Worm (Caenorhabditis elegans) whole organism, mixed stage, embryonic: Measurements from ENCODE around the gene B0416.3.

ENCODE experiments used
- bed-3 ChIP-seq: fragments of 200-800 bp; sonication (Bioruptor generic); optimal IDR thresholded peaks from 3 replicates; lab custom pipeline; 2018; ENCODE audit warnings: mild to moderate bottlenecking, missing genetic modification characterization, moderate library complexity, missing compliant biosample characterization
- blmp-1 ChIP-seq: fragments of 150-350 bp; optimal IDR thresholded peaks from 2 replicates; lab custom pipeline; 2014; ENCODE audit warnings: missing biosample characterization, missing genetic modification characterization
- ceh-43 ChIP-seq: fragments of 200-800 bp; sonication (Bioruptor generic); optimal IDR thresholded peaks from 2 replicates; lab custom pipeline; 2018; ENCODE audit warnings: mild to moderate bottlenecking, missing genetic modification characterization, moderate library complexity, missing compliant biosample characterization
- ceh-83 ChIP-seq: fragments of 200-800 bp; sonication (Bioruptor generic); optimal IDR thresholded peaks from 2 replicates; lab custom pipeline; 2018; ENCODE audit warnings: mild to moderate bottlenecking, missing genetic modification characterization, missing compliant biosample characterization
- ces-1 ChIP-seq: fragments of 150-350 bp; optimal IDR thresholded peaks from 2 replicates; lab custom pipeline; 2014; ENCODE audit warnings: missing biosample characterization, missing genetic modification reagents, missing genetic modification characterization
- cnd-1 ChIP-seq: fragments of 200-800 bp; sonication (Bioruptor generic); optimal IDR thresholded peaks from 2 replicates; lab custom pipeline; 2018; ENCODE audit warnings: mild to moderate bottlenecking, missing genetic modification characterization, missing compliant biosample characterization
- drap-1 ChIP-seq: fragments of 200-800 bp; sonication (Bioruptor generic); optimal IDR thresholded peaks from 3 replicates; lab custom pipeline; 2018; ENCODE audit warnings: mild to moderate bottlenecking, missing genetic modification characterization, missing compliant biosample characterization
- elt-1 ChIP-seq: sonication (generic microtip); optimal IDR thresholded peaks from 2 replicates; lab custom pipeline; 2017; ENCODE audit warnings: missing genetic modification characterization, mild to moderate bottlenecking, missing compliant biosample characterization, antibody characterized with exemption, moderate library complexity, borderline replicate concordance; ENCODE audit not compliant: insufficient read depth
- flh-1 ChIP-seq: fragments of 200-800 bp; sonication (Bioruptor generic); optimal IDR thresholded peaks from 2 replicates; lab custom pipeline; 2018; ENCODE audit warnings: mild to moderate bottlenecking, missing genetic modification characterization, moderate library complexity, missing compliant biosample characterization
- ham-2 ChIP-seq: fragments of 200-800 bp; sonication (Bioruptor generic); optimal IDR thresholded peaks from 2 replicates; lab custom pipeline; 2018; ENCODE audit warnings: mild to moderate bottlenecking, missing genetic modification characterization, missing compliant biosample characterization
- hlh-1 ChIP-seq: fragments of 150-350 bp; optimal IDR thresholded peaks from 2 replicates; lab custom pipeline; 2014; ENCODE audit warnings: missing biosample characterization, missing genetic modification reagents, missing genetic modification characterization
- lin-13 ChIP-seq: fragments of 150-350 bp; optimal IDR thresholded peaks from 2 replicates; lab custom pipeline; 2014; ENCODE audit warnings: missing biosample characterization, missing genetic modification characterization
- lin-32 ChIP-seq: fragments of 200-800 bp; sonication (Bioruptor generic); optimal IDR thresholded peaks from 2 replicates; lab custom pipeline; 2018; ENCODE audit warnings: mild to moderate bottlenecking, missing genetic modification characterization, missing compliant biosample characterization
- lsy-2 ChIP-seq: fragments of 150-350 bp; optimal IDR thresholded peaks from 2 replicates; lab custom pipeline; 2014; ENCODE audit warnings: missing biosample characterization, missing genetic modification characterization
- mab-5 ChIP-seq: fragments of 150-350 bp; optimal IDR thresholded peaks from 2 replicates; lab custom pipeline; 2014; ENCODE audit warnings: missing biosample characterization, missing genetic modification characterization
- mep-1 ChIP-seq: fragments of 150-350 bp; optimal IDR thresholded peaks from 2 replicates; lab custom pipeline; 2017; ENCODE audit warnings: missing biosample characterization, missing genetic modification reagents, missing genetic modification characterization, inconsistent platforms
- mls-2 ChIP-seq: sonication (generic microtip); optimal IDR thresholded peaks from 2 replicates; lab custom pipeline; 2016; ENCODE audit warnings: mild to moderate bottlenecking, missing genetic modification characterization, moderate library complexity, missing compliant biosample characterization
- nhr-12 ChIP-seq: fragments of 150-350 bp; optimal IDR thresholded peaks from 2 replicates; lab custom pipeline; 2014; ENCODE audit warnings: missing biosample characterization, missing genetic modification characterization
- nhr-2 ChIP-seq: fragments of 150-350 bp; optimal IDR thresholded peaks from 2 replicates; lab custom pipeline; 2014; ENCODE audit warnings: missing biosample characterization, missing genetic modification characterization
- nhr-237 ChIP-seq: fragments of 150-350 bp; optimal IDR thresholded peaks from 2 replicates; lab custom pipeline; 2014; ENCODE audit warnings: missing biosample characterization, missing genetic modification characterization
- nhr-28 ChIP-seq: fragments of 150-350 bp; optimal IDR thresholded peaks from 2 replicates; lab custom pipeline; 2014; ENCODE audit warnings: missing biosample characterization, missing genetic modification characterization
- nhr-76 ChIP-seq: sonication (generic microtip); optimal IDR thresholded peaks from 2 replicates; lab custom pipeline; 2017; ENCODE audit warnings: missing biosample characterization, missing genetic modification characterization
- pha-4 ChIP-seq: fragments of 150-350 bp; optimal IDR thresholded peaks from 2 replicates; lab custom pipeline; 2018; ENCODE audit warnings: missing biosample characterization, missing genetic modification reagents, missing genetic modification characterization
- sem-2 ChIP-seq: fragments of 200-800 bp; sonication (Bioruptor generic); optimal IDR thresholded peaks from 2 replicates; lab custom pipeline; 2018; ENCODE audit warnings: mild to moderate bottlenecking, missing genetic modification characterization, missing compliant biosample characterization
- snpc-4 ChIP-seq: fragments of 150-350 bp; optimal IDR thresholded peaks from 2 replicates; lab custom pipeline; 2014; ENCODE audit warnings: missing biosample characterization, missing genetic modification characterization
- sptf-1 ChIP-seq: sonication (generic microtip); optimal IDR thresholded peaks from 2 replicates; lab custom pipeline; 2017; ENCODE audit warnings: mild to moderate bottlenecking, missing genetic modification characterization, moderate library complexity, missing compliant biosample characterization
- tbx-8 ChIP-seq: fragments of 200-800 bp; sonication (Bioruptor generic); optimal IDR thresholded peaks from 2 replicates; lab custom pipeline; 2018; ENCODE audit warnings: mild to moderate bottlenecking, missing genetic modification characterization, moderate library complexity, missing compliant biosample characterization
- unc-120 ChIP-seq: sonication (generic microtip); optimal IDR thresholded peaks from 2 replicates; lab custom pipeline; 2017; ENCODE audit warnings: missing genetic modification characterization, missing compliant biosample characterization; ENCODE audit not compliant: poor library complexity, severe bottlenecking
- unc-39 ChIP-seq: fragments of 150-350 bp; optimal IDR thresholded peaks from 2 replicates; lab custom pipeline; 2014; ENCODE audit warnings: missing biosample characterization, missing genetic modification characterization
- unc-62 ChIP-seq: fragments of 150-350 bp; optimal IDR thresholded peaks from 2 replicates; lab custom pipeline; 2014; ENCODE audit warnings: missing biosample characterization, missing genetic modification reagents, missing genetic modification characterization
- ztf-11 ChIP-seq: fragments of 150-350 bp; optimal IDR thresholded peaks from 2 replicates; lab custom pipeline; 2014; ENCODE audit warnings: missing biosample characterization, missing genetic modification characterization

B0416.3 gene

DNA sequence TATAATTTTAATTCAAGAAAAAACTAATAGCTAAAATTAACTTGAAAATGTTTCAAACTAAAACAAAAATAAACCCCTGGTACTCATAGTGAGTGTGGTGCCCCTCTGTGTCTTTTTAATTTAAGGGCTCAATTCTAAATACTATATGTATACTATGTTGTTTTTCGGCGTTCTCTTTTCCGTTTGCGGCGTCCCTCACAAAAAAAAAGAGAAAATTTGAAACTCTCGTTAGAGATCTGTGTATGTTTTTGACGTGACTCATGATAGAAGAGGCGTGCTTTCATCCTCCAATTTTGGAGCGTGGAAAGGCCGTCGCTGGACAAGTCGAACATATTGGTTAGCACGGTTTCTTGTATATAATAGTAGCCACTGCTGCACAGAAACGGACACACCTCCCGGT, 40.0 kb upstream of the B0416.3 start, which contains the start of gene pes-8:
Gene pes-8 (plus strand): TSS at position 301 of the 400 bp plus-strand sequence.
- no peak for TF ChIP-seq flh-1 (GFP tag; lab: Kevin White, UChicago)
- TF ChIP-seq nhr-76, result no peak

DNA sequence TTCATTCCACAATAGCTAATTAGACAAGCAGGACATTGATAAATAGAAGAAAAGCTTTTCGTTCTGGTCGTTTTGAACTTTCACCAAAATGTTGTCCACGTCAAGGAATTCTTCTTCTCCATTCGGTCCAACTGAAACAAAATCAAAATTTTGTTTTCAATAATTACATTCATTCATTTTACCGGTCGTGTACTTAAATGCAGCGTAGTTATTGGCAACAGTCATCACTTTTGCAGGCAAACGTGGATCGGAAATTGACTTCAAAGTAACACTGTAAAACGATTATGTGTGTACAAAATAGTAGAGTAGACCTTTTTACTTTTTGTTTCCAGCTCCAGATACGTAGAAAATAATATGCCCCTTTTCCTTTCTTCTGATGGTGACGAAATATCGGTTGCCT, 35.5 kb upstream of the B0416.3 start:
- TF ChIP-seq bed-3 (GFP tag; lab: Kevin White, UChicago) (no peak), nhr-12 (no peak), ces-1 (no peak), sptf-1 (tag; lab: Kevin White, UChicago) (no peak), tbx-8 (no peak), sem-2 (GFP tag; lab: Kevin White, UChicago) (no peak), lin-13 (tag; lab: Kevin White, UChicago) (no peak), ham-2 (GFP tag; lab: Kevin White, UChicago) (no peak), ceh-43 (no peak), pha-4 (tag; lab: Kevin White, UChicago) (no peak), ztf-11 (tag; lab: Kevin White, UChicago) (no peak), nhr-237 (tag; lab: Kevin White, UChicago) (no peak), nhr-28 (tag; lab: Kevin White, UChicago) (no peak), lsy-2 (no peak), hlh-1 (tag; lab: Kevin White, UChicago) (no peak), lin-32 (GFP tag; lab: Kevin White, UChicago) (no peak), mab-5 (no peak), nhr-76 (no peak), unc-62 (GFP tag; lab: Kevin White, UChicago) (no peak), unc-120 (tag; lab: Kevin White, UChicago) (no peak)
- TF ChIP-seq, all 35 proteins: peak for 0

DNA sequence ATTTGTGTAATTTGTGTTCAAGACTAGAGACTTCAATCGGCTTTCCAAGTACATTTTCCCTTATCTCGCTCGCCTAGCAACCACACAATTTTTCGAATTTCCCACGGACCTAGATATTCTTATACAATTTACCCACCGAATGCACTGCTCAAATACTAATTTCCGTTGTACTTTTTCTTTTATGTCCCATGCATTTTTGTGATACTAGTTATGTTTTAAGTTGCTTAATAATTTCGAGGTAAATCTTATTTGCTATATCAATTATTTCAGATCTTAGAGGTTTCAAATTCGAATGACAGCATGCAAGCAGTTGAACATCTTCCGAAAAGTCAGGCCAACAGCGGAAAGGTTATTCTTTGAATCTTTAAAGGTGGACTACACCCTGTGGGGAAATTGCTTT, 31.9 kb upstream of the B0416.3 start, which contains the start of gene F18G5.1:
Gene F18G5.1 (plus strand): TSS at position 301 of the 400 bp plus-strand sequence.
- TF ChIP-seq nhr-12, result no peak
- no peak for TF ChIP-seq lin-13 (tag; lab: Kevin White, UChicago)
- no peak for TF ChIP-seq snpc-4
- TF ChIP-seq mls-2, result no peak
- TF ChIP-seq ztf-11 (tag; lab: Kevin White, UChicago), result no peak

DNA sequence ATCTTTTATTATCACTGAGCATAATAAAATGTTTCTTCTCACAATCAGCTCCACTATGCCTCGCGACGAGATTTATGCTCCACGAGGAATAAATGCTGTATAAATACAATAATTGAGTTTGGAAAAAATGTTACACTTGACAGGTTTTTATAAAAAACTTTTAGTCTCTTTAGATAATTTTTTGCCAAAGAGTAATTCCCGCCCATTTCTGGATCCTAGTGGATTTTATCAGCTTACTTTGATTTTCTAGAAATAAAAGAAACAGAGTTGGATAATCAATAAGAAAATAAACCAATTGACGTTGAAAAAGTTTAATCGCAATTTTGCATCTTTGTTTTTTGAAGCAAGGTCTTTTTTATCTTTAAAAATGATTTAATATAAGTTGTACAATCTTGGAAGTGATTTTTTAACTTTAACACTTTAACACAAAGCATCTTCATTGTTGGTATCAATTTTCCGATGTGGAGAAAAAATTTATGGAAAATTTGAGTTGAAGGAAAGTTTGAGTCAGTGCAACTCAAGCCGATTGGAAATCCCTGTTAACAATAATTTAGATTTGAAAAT, 29.7 kb upstream of the B0416.3 start:
- TF ChIP-seq elt-1 (tag; lab: Kevin White, UChicago), result no peak
- TF ChIP-seq nhr-76, result no peak
- TF ChIP-seq blmp-1, result no peak
- no peak for TF ChIP-seq unc-62 (GFP tag; lab: Kevin White, UChicago)
- no peak for TF ChIP-seq unc-39 (tag; lab: Kevin White, UChicago)
- TF ChIP-seq drap-1 (GFP tag; lab: Kevin White, UChicago), result no peak
- TF ChIP-seq lin-32 (GFP tag; lab: Kevin White, UChicago), result no peak
- no peak for TF ChIP-seq ztf-11 (tag; lab: Kevin White, UChicago)
- no peak for TF ChIP-seq ham-2 (GFP tag; lab: Kevin White, UChicago)
- no peak for TF ChIP-seq mls-2
- no peak for TF ChIP-seq nhr-12

DNA sequence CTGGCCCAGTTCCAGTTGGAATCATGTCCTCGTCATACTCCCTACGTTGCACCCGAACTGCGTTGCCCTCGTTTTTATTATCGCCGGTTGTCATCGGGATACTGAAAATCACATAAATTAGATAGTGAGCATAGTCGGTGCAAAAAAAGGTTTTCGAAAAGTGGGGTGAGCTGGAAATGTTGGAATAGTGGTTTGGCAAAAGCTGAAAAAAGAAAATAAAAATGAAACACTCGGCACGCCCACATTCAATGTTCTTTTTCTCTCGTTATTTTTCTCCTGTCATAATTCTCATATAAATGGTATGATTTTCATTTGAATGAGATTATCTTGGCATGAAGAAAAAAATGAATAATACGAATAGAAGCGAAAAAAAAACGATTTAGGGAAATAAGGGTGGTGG, 27.2 kb upstream of the B0416.3 start, which contains the start of gene F18G5.6:
Gene F18G5.6 (minus strand): TSS at position 101 of the 400 bp plus-strand sequence.
- TF ChIP-seq nhr-237 (tag; lab: Kevin White, UChicago), result no peak
- TF ChIP-seq unc-39 (tag; lab: Kevin White, UChicago), result no peak
- TF ChIP-seq nhr-12, result no peak
- no peak for TF ChIP-seq ceh-83 (GFP tag; lab: Kevin White, UChicago)
- TF ChIP-seq mab-5, result no peak
- TF ChIP-seq snpc-4, result no peak
- TF ChIP-seq elt-1 (tag; lab: Kevin White, UChicago), result no peak
- TF ChIP-seq cnd-1 (tag; lab: Kevin White, UChicago), result no peak
- no peak for TF ChIP-seq nhr-2 (tag; lab: Kevin White, UChicago)
- TF ChIP-seq mep-1 (tag; lab: Kevin White, UChicago), result no peak
- no peak for TF ChIP-seq nhr-76
- no peak for TF ChIP-seq mls-2
- no peak for TF ChIP-seq sptf-1 (tag; lab: Kevin White, UChicago)
- TF ChIP-seq lin-13 (tag; lab: Kevin White, UChicago), result no peak
- TF ChIP-seq sem-2 (GFP tag; lab: Kevin White, UChicago), result no peak
- no peak for TF ChIP-seq lsy-2
